Fruit fly (Drosophila melanogaster) whole organism, embryonic: ENCODE data around the gene dbf.

Source experiments
- Blimp-1 ChIP-seq: fragments of 200-800 bp; sonication (Bioruptor generic); optimal IDR thresholded peaks from 3 replicates; lab custom pipeline; 2018; ENCODE audit warnings: missing biosample characterization, missing genetic modification characterization, mild to moderate bottlenecking, moderate library complexity, missing genetic modification reagents
- C15 ChIP-seq: fragments of 200-800 bp; sonication (Bioruptor generic); IDR thresholded peaks from 3 replicates; pipeline ENCODE4 v1.3.6; 2022; ENCODE audit warnings: missing biosample characterization, missing genetic modification characterization
- CG10147 ChIP-seq: fragments of 200-800 bp; sonication (Bioruptor generic); optimal IDR thresholded peaks from 2 replicates; lab custom pipeline; 2019; ENCODE audit warnings: missing biosample characterization, mild to moderate bottlenecking, missing genetic modification characterization, moderate library complexity
- CG10979 ChIP-seq: fragments of 200-800 bp; sonication (Bioruptor generic); optimal IDR thresholded peaks from 2 replicates; lab custom pipeline; 2018; ENCODE audit warnings: missing biosample characterization, mild to moderate bottlenecking, missing genetic modification characterization, moderate library complexity
- CG12219 ChIP-seq: fragments of 200-800 bp; sonication (Bioruptor generic); optimal IDR thresholded peaks from 3 replicates; lab custom pipeline; 2018; ENCODE audit warnings: missing biosample characterization, mild to moderate bottlenecking, missing genetic modification characterization
- CG12769 ChIP-seq: fragments of 200-800 bp; sonication (Bioruptor generic); optimal IDR thresholded peaks from 2 replicates; lab custom pipeline; 2019; ENCODE audit warnings: missing biosample characterization, mild to moderate bottlenecking, missing genetic modification characterization, moderate library complexity
- CG13424 ChIP-seq: fragments of 200-800 bp; sonication (Bioruptor generic); optimal IDR thresholded peaks from 2 replicates; lab custom pipeline; 2019; ENCODE audit warnings: missing biosample characterization, mild to moderate bottlenecking, missing genetic modification characterization, moderate library complexity
- CG1647 ChIP-seq: fragments of 200-800 bp; sonication (Bioruptor generic); optimal IDR thresholded peaks from 3 replicates; lab custom pipeline; 2016; ENCODE audit warnings: missing biosample characterization, missing genetic modification characterization
- CG17359 ChIP-seq: fragments of 200-800 bp; sonication (Bioruptor generic); optimal IDR thresholded peaks from 3 replicates; lab custom pipeline; 2018; ENCODE audit warnings: missing biosample characterization, mild to moderate bottlenecking, missing genetic modification characterization, moderate library complexity
- CG2129 ChIP-seq: fragments of 200-800 bp; sonication (Bioruptor generic); IDR thresholded peaks from 2 replicates; pipeline ENCODE4 v1.3.6; 2022; ENCODE audit warnings: missing biosample characterization, missing genetic modification characterization; ENCODE audit not compliant: partially characterized antibody
- CG30020 ChIP-seq: fragments of 200-800 bp; optimal IDR thresholded peaks from 2 replicates; lab custom pipeline; 2019; ENCODE audit warnings: missing biosample characterization, mild to moderate bottlenecking, missing genetic modification characterization, moderate library complexity
- CG3163 ChIP-seq: fragments of 200-800 bp; sonication (Bioruptor generic); optimal IDR thresholded peaks from 3 replicates; lab custom pipeline; 2016; ENCODE audit warnings: missing biosample characterization, missing genetic modification characterization
- CG5180 ChIP-seq: fragments of 200-800 bp; sonication (Bioruptor generic); optimal IDR thresholded peaks from 3 replicates; lab custom pipeline; 2017; ENCODE audit warnings: missing biosample characterization, missing genetic modification characterization, mild to moderate bottlenecking, moderate library complexity, missing genetic modification reagents
- CG6689 ChIP-seq: fragments of 200-800 bp; sonication (Bioruptor generic); IDR thresholded peaks from 2 replicates; pipeline ENCODE4 v1.3.6; 2022; ENCODE audit warnings: missing biosample characterization, missing genetic modification characterization
- CG9609 ChIP-seq: fragments of 200-800 bp; sonication (Bioruptor generic); optimal IDR thresholded peaks from 3 replicates; lab custom pipeline; 2016; ENCODE audit warnings: missing biosample characterization, missing genetic modification characterization
- E2f2 ChIP-seq: fragments of 200-800 bp; sonication (Bioruptor generic); IDR thresholded peaks from 2 replicates; pipeline ENCODE4 v1.3.6; 2022; ENCODE audit warnings: missing biosample characterization, missing genetic modification characterization
- H15 ChIP-seq: fragments of 200-800 bp; sonication (Bioruptor generic); IDR thresholded peaks from 3 replicates; pipeline ENCODE4 v1.3.6; 2022; ENCODE audit warnings: missing biosample characterization, missing genetic modification characterization
- Lhr ChIP-seq: fragments of 200-800 bp; sonication (Bioruptor generic); optimal IDR thresholded peaks from 3 replicates; lab custom pipeline; 2017; ENCODE audit warnings: mild to moderate bottlenecking, missing biosample characterization, missing genetic modification reagents, missing genetic modification characterization
- Lim3 ChIP-seq: fragments of 200-800 bp; sonication (Bioruptor generic); IDR thresholded peaks from 2 replicates; pipeline ENCODE4 v1.3.6; 2022; ENCODE audit warnings: missing biosample characterization, missing genetic modification characterization
- Max ChIP-seq: fragments of 200-800 bp; sonication (Bioruptor generic); optimal IDR thresholded peaks from 2 replicates; lab custom pipeline; 2016; ENCODE audit warnings: missing biosample characterization, mild to moderate bottlenecking, missing genetic modification characterization
- Med ChIP-seq: fragments of 200-800 bp; sonication (Bioruptor generic); peaks from one replicate; lab custom pipeline; 2016; ENCODE audit warnings: missing biosample characterization, missing genetic modification characterization, mild to moderate bottlenecking, inconsistent platforms, moderate library complexity
- Ptx1 ChIP-seq: fragments of 200-800 bp; sonication (Bioruptor generic); IDR thresholded peaks from 2 replicates; pipeline ENCODE4 v1.3.6; 2022; ENCODE audit warnings: missing biosample characterization, missing genetic modification characterization
- ara ChIP-seq: fragments of 200-800 bp; sonication (Bioruptor generic); IDR thresholded peaks from 2 replicates; pipeline ENCODE4 v1.3.6; 2022; ENCODE audit warnings: missing biosample characterization, missing genetic modification characterization
- caup ChIP-seq: fragments of 200-800 bp; sonication (Bioruptor generic); optimal IDR thresholded peaks from 3 replicates; lab custom pipeline; 2017; ENCODE audit warnings: missing biosample characterization, mild to moderate bottlenecking, missing genetic modification characterization, moderate library complexity; ENCODE audit not compliant: severe bottlenecking
- corto ChIP-seq: fragments of 200-800 bp; sonication (Bioruptor generic); optimal IDR thresholded peaks from 2 replicates; lab custom pipeline; 2016; ENCODE audit warnings: missing biosample characterization, mild to moderate bottlenecking, missing genetic modification characterization, moderate library complexity
- crp ChIP-seq, 2 experiments: fragments of 200-800 bp; sonication (Bioruptor generic); optimal IDR thresholded peaks; 2 replicates in 1 of 2; 3 replicates in 1 of 2; lab custom pipeline; 2017; ENCODE audit warnings: missing biosample characterization in 2 of 2, missing genetic modification characterization in 2 of 2, mild to moderate bottlenecking in 1 of 2, moderate library complexity in 1 of 2
- exex ChIP-seq: fragments of 200-800 bp; sonication (Bioruptor generic); optimal IDR thresholded peaks from 4 replicates; lab custom pipeline; 2018; ENCODE audit warnings: missing biosample characterization, mild to moderate bottlenecking, missing genetic modification characterization, moderate library complexity
- grau ChIP-seq: fragments of 200-800 bp; optimal IDR thresholded peaks from 3 replicates; lab custom pipeline; 2019; ENCODE audit warnings: missing biosample characterization, mild to moderate bottlenecking, missing genetic modification characterization, moderate library complexity
- grn ChIP-seq: fragments of 200-800 bp; sonication (Bioruptor generic); optimal IDR thresholded peaks from 3 replicates; lab custom pipeline; 2017; ENCODE audit warnings: missing biosample characterization, missing genetic modification characterization
- inv ChIP-seq: fragments of 200-800 bp; sonication (Bioruptor generic); IDR thresholded peaks from 2 replicates; pipeline ENCODE4 v1.3.6; 2022; ENCODE audit warnings: missing biosample characterization, missing genetic modification characterization; ENCODE audit not compliant: partially characterized antibody
- mirr ChIP-seq: fragments of 200-800 bp; sonication (Bioruptor generic); optimal IDR thresholded peaks from 3 replicates; lab custom pipeline; 2018; ENCODE audit warnings: missing biosample characterization, mild to moderate bottlenecking, missing genetic modification characterization
- nmo ChIP-seq: fragments of 200-800 bp; sonication (Bioruptor generic); optimal IDR thresholded peaks from 2 replicates; lab custom pipeline; 2018; ENCODE audit warnings: missing biosample characterization, mild to moderate bottlenecking, missing genetic modification characterization, moderate library complexity
- phol ChIP-seq: fragments of 200-800 bp; sonication (Bioruptor generic); optimal IDR thresholded peaks from 3 replicates; lab custom pipeline; 2018; ENCODE audit warnings: missing biosample characterization, mild to moderate bottlenecking, missing genetic modification characterization, moderate library complexity
- pros ChIP-seq: fragments of 200-800 bp; sonication (Bioruptor generic); optimal IDR thresholded peaks from 3 replicates; lab custom pipeline; 2019; ENCODE audit warnings: missing biosample characterization, mild to moderate bottlenecking, missing genetic modification characterization, moderate library complexity
- salm ChIP-seq: fragments of 200-800 bp; sonication (Bioruptor generic); optimal IDR thresholded peaks from 2 replicates; lab custom pipeline; 2018; ENCODE audit warnings: missing biosample characterization, mild to moderate bottlenecking, missing genetic modification characterization
- schlank ChIP-seq: fragments of 200-800 bp; sonication (Bioruptor generic); optimal IDR thresholded peaks from 2 replicates; lab custom pipeline; 2018; ENCODE audit warnings: missing biosample characterization, mild to moderate bottlenecking, missing genetic modification characterization
- sens ChIP-seq: fragments of 200-800 bp; sonication (Bioruptor generic); peaks from one replicate; lab custom pipeline; 2016; ENCODE audit warnings: missing biosample characterization, missing genetic modification characterization
- slou ChIP-seq: fragments of 200-800 bp; sonication (Bioruptor generic); optimal IDR thresholded peaks from 3 replicates; lab custom pipeline; 2016; ENCODE audit warnings: missing biosample characterization, missing genetic modification characterization
- ssp ChIP-seq: fragments of 200-800 bp; sonication (Bioruptor generic); IDR thresholded peaks from 2 replicates; pipeline ENCODE4 v1.3.6; 2022; ENCODE audit warnings: missing biosample characterization, missing genetic modification characterization
- tna ChIP-seq: fragments of 200-800 bp; sonication (Bioruptor generic); IDR thresholded peaks from 2 replicates; pipeline ENCODE4 v1.3.6; 2022; ENCODE audit warnings: missing biosample characterization, missing genetic modification characterization; ENCODE audit not compliant: partially characterized antibody
- vvl ChIP-seq: fragments of 200-800 bp; sonication (Bioruptor generic); IDR thresholded peaks from 2 replicates; pipeline ENCODE4 v1.3.6; 2022; ENCODE audit warnings: missing biosample characterization, missing genetic modification characterization

The dbf gene

dm6 chr2L:10697992-10698391 lies 46.6 kb downstream of the dbf start, which contains the start of gene CG7300 (continued):
- no peak for TF ChIP-seq inv (GFP tag; lab: Robert Waterston, UW)
- peak; percentile 57 for TF ChIP-seq CG6689 (GFP tag; lab: Robert Waterston, UW)
- no peak for TF ChIP-seq corto
- peak; percentile 70 for TF ChIP-seq Blimp-1 (GFP tag; lab: Kevin White, UChicago)
- peak; percentile 8 for TF ChIP-seq schlank
- TF ChIP-seq pros, result no peak
- TF ChIP-seq Lhr (GFP tag; lab: Kevin White, UChicago), result no peak
- TF ChIP-seq grau (tag; lab: Kevin White, UChicago), result peak; percentile 89
- peak; percentile 40 for TF ChIP-seq CG13424 (tag; lab: Kevin White, UChicago)
- peak; percentile 61 for TF ChIP-seq CG17359 (tag; lab: Kevin White, UChicago)
- TF ChIP-seq CG30020 (tag; lab: Kevin White, UChicago), result no peak
- peak; percentile 63 for TF ChIP-seq Ptx1 (GFP tag; lab: Robert Waterston, UW)
- peak; percentile 28 for TF ChIP-seq CG9609
- TF ChIP-seq ssp (GFP tag; lab: Robert Waterston, UW), result peak; percentile 34; the same call in 1 of the 2 replicates
- TF ChIP-seq Med (GFP tag; lab: Kevin White, UChicago), result peak; percentile 93
- TF ChIP-seq E2f2 (GFP tag; lab: Robert Waterston, UW), result peak; percentile 30; the same call in 1 of the 2 replicates
- peak; percentile 53 for TF ChIP-seq CG12769 (tag; lab: Kevin White, UChicago)
- TF ChIP-seq nmo, result peak; percentile 59
- 0 out of 3 replicates have a peak, but pooled peaks have one; percentile 10 for TF ChIP-seq H15 (GFP tag; lab: Robert Waterston, UW)
- peak; percentile 23 for TF ChIP-seq CG12219 (GFP tag; lab: Kevin White, UChicago)
- 0 out of 3 replicates have a peak, but pooled peaks have one; percentile 31 for TF ChIP-seq C15 (GFP tag; lab: Robert Waterston, UW)
- peak; percentile 21 for TF ChIP-seq slou
- peak; percentile 54 for TF ChIP-seq CG10979
- peak; percentile 76 for TF ChIP-seq CG10147 (GFP tag; lab: Kevin White, UChicago)
- TF ChIP-seq CG1647 (GFP tag; lab: Kevin White, UChicago), result peak; percentile 38
- TF ChIP-seq CG3163, result no peak
- TF ChIP-seq ara (GFP tag; lab: Robert Waterston, UW), result peak; percentile 70; the same call in 1 of the 2 replicates
- TF ChIP-seq tna, result no peak

dm6 chr2L:10701499-10702062 lies 50.2 kb downstream of the dbf start, which contains the start of gene Lip1:
Gene Lip1, minus strand, starts transcription at chr2L:10701544.
- TF ChIP-seq Lim3 (GFP tag; lab: Robert Waterston, UW), result peak; percentile 73; the same call in 1 of the 2 replicates
- peak; percentile 2 for TF ChIP-seq caup (GFP tag; lab: Kevin White, UChicago)
- no peak for TF ChIP-seq salm (tag; lab: Kevin White, UChicago)
- TF ChIP-seq exex (tag; lab: Kevin White, UChicago), result peak; percentile 45
- TF ChIP-seq grn (GFP tag; lab: Kevin White, UChicago), result peak; percentile 6
- peak; percentile 69 for TF ChIP-seq mirr (GFP tag; lab: Kevin White, UChicago)
- TF ChIP-seq CG2129, result no peak
- TF ChIP-seq vvl (GFP tag; lab: Robert Waterston, UW), result 0 out of 2 replicates have a peak, but pooled peaks have one; percentile 18
- no peak for TF ChIP-seq Max (GFP tag; lab: Kevin White, UChicago)
- no peak for TF ChIP-seq crp (GFP tag; optimal IDR thresholded peaks at IDR 0.05; lab: Kevin White, UChicago)
- TF ChIP-seq grau (tag; lab: Kevin White, UChicago), result peak; percentile 55
- peak; percentile 53 for TF ChIP-seq sens (GFP tag; lab: Kevin White, UChicago)
- peak; percentile 9 for TF ChIP-seq CG5180 (GFP tag; lab: Kevin White, UChicago)
- no peak for TF ChIP-seq phol (tag; lab: Kevin White, UChicago)
